Worm (Caenorhabditis elegans): Measurements from ENCODE around the gene K08A2.2.
"Not testable (repeated sequence)": the region's sequence is repeated elsewhere in the genome, so short reads cannot be mapped to it uniquely, and the experiment has no call there.

ce11 chrII:3032480-3032879 lies 41.1 kb downstream of the K08A2.2 start, which contains the start of gene B0454.6:
- not testable (repeated sequence) for TF ChIP-seq ahr-1 (tag; optimal IDR thresholded peaks at IDR 0.05); unc-86 (tag; optimal IDR thresholded peaks at IDR 0.05); ceh-14 (tag; optimal IDR thresholded peaks at IDR 0.05); pag-3 (tag; optimal IDR thresholded peaks at IDR 0.05; ENCODE audit: borderline replicate concordance); Y22D7AL.16 (tag; optimal IDR thresholded peaks at IDR 0.05); nhr-11 (tag; optimal IDR thresholded peaks at IDR 0.05); pat-9 (tag; optimal IDR thresholded peaks at IDR 0.05); che-1 (tag; optimal IDR thresholded peaks at IDR 0.05); ceh-9 (tag; optimal IDR thresholded peaks at IDR 0.05); T23F11.4 (GFP tag; optimal IDR thresholded peaks at IDR 0.05); elt-2 (tag; optimal IDR thresholded peaks at IDR 0.05)
